Worm (Caenorhabditis elegans): ENCODE measurements around the gene C12D5.5.

ce11 chrV:7622011-7622465, 46.0 kb upstream of the C12D5.5 start, which contains the start of gene C50E3.12:
- TF ChIP-seq W03F9.2 (tag; optimal IDR thresholded peaks at IDR 0.05) (no peak), him-1 (tag; optimal IDR thresholded peaks at IDR 0.05) (no peak), dao-5 (tag; optimal IDR thresholded peaks at IDR 0.05) (no peak)
